Worm (Caenorhabditis elegans) whole organism, L4 larva: ENCODE measurements around the gene Y116A8C.470.
A peak's percentile ranks its signal among the peaks of the same experiment; 100 is the strongest.

ENCODE experiments used
- F49E8.2 ChIP-seq: sonication (generic microtip); optimal IDR thresholded peaks from 2 replicates; lab custom pipeline; 2016; ENCODE audit warnings: missing compliant biosample characterization, mild to moderate bottlenecking, missing genetic modification characterization, borderline replicate concordance
- T26A8.4 ChIP-seq: fragments of 200-800 bp; sonication (Bioruptor generic); IDR thresholded peaks from 2 replicates; pipeline ENCODE4 v1.3.6; 2022; ENCODE audit warnings: missing genetic modification characterization, missing compliant biosample characterization
- Y105C5A.15 ChIP-seq: fragments of 200-800 bp; sonication (Bioruptor generic); IDR thresholded peaks from 2 replicates; pipeline ENCODE4 v1.3.6; 2022; ENCODE audit warnings: missing genetic modification characterization, missing compliant biosample characterization
- ZK337.2 ChIP-seq: fragments of 200-800 bp; sonication (Bioruptor generic); IDR thresholded peaks from 2 replicates; pipeline ENCODE4 v1.3.6; 2022; ENCODE audit warnings: missing genetic modification reagents, missing genetic modification characterization, missing compliant biosample characterization
- aha-1 ChIP-seq: fragments of 150-350 bp; peaks from one replicate; lab custom pipeline; 2014; ENCODE audit warnings: missing biosample characterization, missing genetic modification characterization
- ceh-44 ChIP-seq: fragments of 200-800 bp; sonication (Bioruptor generic); IDR thresholded peaks from 2 replicates; pipeline ENCODE4 v1.3.6; 2022; ENCODE audit warnings: missing genetic modification reagents, missing genetic modification characterization, missing compliant biosample characterization
- ceh-62 ChIP-seq: sonication (generic microtip); optimal IDR thresholded peaks from 2 replicates; lab custom pipeline; 2017; ENCODE audit warnings: missing biosample characterization, missing genetic modification characterization
- dmd-9 ChIP-seq: fragments of 200-800 bp; sonication (Bioruptor generic); IDR thresholded peaks from 2 replicates; pipeline ENCODE4 v1.3.6; 2022; ENCODE audit warnings: missing genetic modification reagents, missing genetic modification characterization, missing compliant biosample characterization
- egl-43 ChIP-seq: fragments of 200-800 bp; sonication (Bioruptor generic); IDR thresholded peaks from 2 replicates; pipeline ENCODE4 v1.3.6; 2022; ENCODE audit warnings: missing genetic modification reagents, missing genetic modification characterization, missing compliant biosample characterization
- fkh-10 ChIP-seq: fragments of 150-350 bp; optimal IDR thresholded peaks from 2 replicates; lab custom pipeline; 2014; ENCODE audit warnings: missing biosample characterization, missing genetic modification reagents, missing genetic modification characterization
- hlh-11 ChIP-seq: fragments of 200-800 bp; sonication (Bioruptor generic); optimal IDR thresholded peaks from 2 replicates; lab custom pipeline; 2018; ENCODE audit warnings: mild to moderate bottlenecking, missing genetic modification characterization, missing compliant biosample characterization
- jun-1 ChIP-seq: fragments of 150-350 bp; optimal IDR thresholded peaks from 2 replicates; lab custom pipeline; 2014; ENCODE audit warnings: missing biosample characterization, missing genetic modification reagents, missing genetic modification characterization
- lim-7 ChIP-seq: fragments of 200-800 bp; sonication (Bioruptor generic); IDR thresholded peaks from 2 replicates; pipeline ENCODE4 v1.3.6; 2022; ENCODE audit warnings: missing genetic modification characterization, missing compliant biosample characterization
- mxl-2 ChIP-seq: fragments of 200-800 bp; sonication (Bioruptor generic); conservative IDR thresholded peaks from 2 replicates; pipeline ENCODE4 v1.3.6; 2022; ENCODE audit warnings: missing genetic modification reagents, missing genetic modification characterization, missing compliant biosample characterization
- nhr-102 ChIP-seq: sonication (generic microtip); optimal IDR thresholded peaks from 2 replicates; lab custom pipeline; 2016; ENCODE audit warnings: mild to moderate bottlenecking, missing genetic modification characterization, moderate library complexity, missing compliant biosample characterization
- nhr-111 ChIP-seq: fragments of 200-800 bp; sonication (Bioruptor generic); optimal IDR thresholded peaks from 2 replicates; lab custom pipeline; 2018; ENCODE audit warnings: mild to moderate bottlenecking, missing genetic modification characterization, missing compliant biosample characterization
- nhr-41 ChIP-seq: fragments of 200-800 bp; sonication (Bioruptor generic); IDR thresholded peaks from 2 replicates; pipeline ENCODE4 v1.3.6; 2022; ENCODE audit warnings: missing genetic modification reagents, missing genetic modification characterization, missing compliant biosample characterization
- nhr-42 ChIP-seq: fragments of 200-800 bp; sonication (Bioruptor generic); IDR thresholded peaks from 2 replicates; pipeline ENCODE4 v1.3.6; 2022; ENCODE audit warnings: missing genetic modification characterization, missing compliant biosample characterization
- pha-4 ChIP-seq, 2 experiments: fragments of 150-350 bp in 1 of 2; fragments of 200-800 bp in 1 of 2; sonication (Bioruptor generic) in 1 of 2; IDR thresholded peaks in 1 of 2; optimal IDR thresholded peaks in 1 of 2; 2 replicates each; pipeline versions ENCODE4 v1.3.6 to Lab custom; 2014 to 2022; ENCODE audit warnings: missing genetic modification characterization in 2 of 2, missing genetic modification reagents in 2 of 2, missing biosample characterization in 1 of 2, missing compliant biosample characterization in 1 of 2
- php-3 ChIP-seq: fragments of 200-800 bp; sonication (Bioruptor generic); IDR thresholded peaks from 2 replicates; pipeline ENCODE4 v1.3.6; 2022; ENCODE audit warnings: missing genetic modification reagents, missing genetic modification characterization, missing compliant biosample characterization
- set-16 ChIP-seq: fragments of 200-800 bp; sonication (Bioruptor generic); IDR thresholded peaks from 2 replicates; pipeline ENCODE4 v1.3.6; 2022; ENCODE audit warnings: missing genetic modification reagents, missing genetic modification characterization, missing compliant biosample characterization
- skn-1 ChIP-seq: fragments of 150-350 bp; optimal IDR thresholded peaks from 2 replicates; lab custom pipeline; 2014; ENCODE audit warnings: missing biosample characterization, missing genetic modification characterization
- snpc-1.2 ChIP-seq: fragments of 200-800 bp; sonication (Bioruptor generic); IDR thresholded peaks from 2 replicates; pipeline ENCODE4 v1.3.6; 2022; ENCODE audit warnings: missing genetic modification reagents, missing genetic modification characterization, missing compliant biosample characterization
- tag-97 ChIP-seq: fragments of 200-800 bp; sonication (Bioruptor generic); IDR thresholded peaks from 2 replicates; pipeline ENCODE4 v1.3.6; 2022; ENCODE audit warnings: missing genetic modification characterization, missing compliant biosample characterization
- unc-39 ChIP-seq: sonication (generic microtip); optimal IDR thresholded peaks from 2 replicates; lab custom pipeline; 2017; ENCODE audit warnings: missing biosample characterization, missing genetic modification characterization
- unc-62 ChIP-seq, 3 experiments: fragments of 150-350 bp in 1 of 3; sonication (generic microtip); optimal IDR thresholded peaks in 2 of 3; peaks in 1 of 3; 1 replicate in 1 of 3; 2 replicates in 2 of 3; lab custom pipeline; 2014 to 2017; ENCODE audit warnings: missing biosample characterization in 3 of 3, missing genetic modification characterization in 3 of 3, missing genetic modification reagents in 3 of 3, missing genotype in 1 of 3
- zfp-2 ChIP-seq: sonication (generic microtip); optimal IDR thresholded peaks from 2 replicates; lab custom pipeline; 2016; ENCODE audit warnings: mild to moderate bottlenecking, missing genetic modification characterization, missing compliant biosample characterization
- zip-2 ChIP-seq: fragments of 150-350 bp; optimal IDR thresholded peaks from 2 replicates; lab custom pipeline; 2014; ENCODE audit warnings: missing biosample characterization, missing genetic modification characterization

Y116A8C.470 gene

DNA sequence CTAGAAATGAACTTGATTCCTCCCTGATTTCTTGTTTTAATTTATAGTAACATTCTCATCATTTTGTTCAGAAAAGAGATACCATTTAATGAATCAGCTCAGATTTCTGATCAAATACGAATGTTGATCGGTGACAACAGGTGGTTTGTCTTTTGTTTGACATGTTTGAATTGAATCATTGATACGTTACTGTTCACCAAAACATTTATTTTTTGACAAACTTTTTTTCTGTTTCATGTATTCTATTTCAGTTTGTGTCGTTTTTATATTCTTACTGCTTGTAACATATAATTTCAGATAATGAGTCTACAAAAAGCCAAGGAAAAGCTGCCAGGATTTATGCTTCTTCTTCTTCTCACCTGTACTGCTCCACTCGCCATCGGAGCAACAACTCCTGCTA lies 5.0 kb upstream of the Y116A8C.470 start, which contains the start of gene nep-24:
nep-24 (plus strand) TSS at position 301 of the 400 bp plus-strand sequence.
- TF ChIP-seq jun-1 (no peak), nhr-102 (no peak), ceh-62 (no peak), zfp-2 (tag; lab: Kevin White, UChicago) (no peak), php-3 (no peak)
- TF ChIP-seq, all 104 proteins: peak for 0

ce11 chrIV:16921999-16922398 lies 2.9 kb upstream of the Y116A8C.470 start:
- TF ChIP-seq ceh-44 (GFP tag; lab: Robert Waterston, UW): no peak
- TF ChIP-seq nhr-111 (GFP tag; lab: Kevin White, UChicago): no peak
- no peak for TF ChIP-seq hlh-11 (tag; lab: Kevin White, UChicago)
- no peak for TF ChIP-seq T26A8.4 (GFP tag; lab: Robert Waterston, UW)
- 0 out of 2 replicates have a peak, but pooled peaks have one; percentile 35 for TF ChIP-seq snpc-1.2 (GFP tag; lab: Robert Waterston, UW)
- peak; percentile 59; the same call in 1 of the 2 replicates for TF ChIP-seq set-16 (GFP tag; lab: Robert Waterston, UW)
- TF ChIP-seq aha-1 (tag; lab: Kevin White, UChicago): peak; percentile 34
- 0 out of 2 replicates have a peak, but pooled peaks have one; percentile 24 for TF ChIP-seq egl-43 (GFP tag; lab: Robert Waterston, UW)
- TF ChIP-seq ZK337.2 (GFP tag; lab: Robert Waterston, UW): no peak
- TF ChIP-seq nhr-42 (GFP tag; lab: Robert Waterston, UW): no peak

ce11 chrIV:16920041-16920440 lies 929 bp upstream of the Y116A8C.470 start, which contains the start of gene nep-23:
nep-23 (plus strand) TSS chrIV:16920341.
- TF ChIP-seq fkh-10 (GFP tag; lab: Kevin White, UChicago): no peak

ce11 chrIV:16917831-16918429 lies 1.2 kb downstream of the Y116A8C.470 start, which contains the start of the genes Y116A8C.469 and Y116A8C.468:
Y116A8C.469 (minus strand) TSS chrIV:16917931.
Y116A8C.468 (plus strand) TSS chrIV:16918379.
- TF ChIP-seq dmd-9 (no peak), lim-7 (GFP tag; lab: Robert Waterston, UW) (no peak), zip-2 (tag; lab: Kevin White, UChicago) (no peak), Y105C5A.15 (GFP tag; lab: Robert Waterston, UW) (no peak), tag-97 (no peak), pha-4 (GFP tag; IDR thresholded peaks at IDR 0.05; lab: Robert Waterston, UW) (no peak), pha-4 (tag; optimal IDR thresholded peaks at IDR 0.05; lab: Kevin White, UChicago) (no peak), mxl-2 (GFP tag; lab: Robert Waterston, UW) (no peak), skn-1 (no peak)
- TF ChIP-seq, all 104 proteins: peak for 0

DNA sequence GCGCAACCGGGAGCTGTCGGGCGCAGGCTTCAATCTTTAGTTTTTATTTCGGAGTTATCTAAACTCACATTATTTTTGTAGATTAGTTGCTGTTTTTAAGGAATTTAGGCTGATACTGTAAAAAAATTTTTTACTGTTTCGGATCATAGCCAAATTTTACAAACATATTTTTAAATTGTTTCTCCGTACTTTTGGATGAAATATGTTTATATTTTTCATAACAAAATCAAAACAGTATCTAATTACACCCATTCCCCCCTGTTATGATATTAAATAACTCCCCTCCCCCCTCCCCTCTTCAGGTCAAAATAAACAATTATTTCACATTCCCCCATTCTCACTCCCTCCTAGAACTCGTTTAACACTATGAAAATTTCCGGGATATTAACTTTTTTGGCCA lies 3.4 kb downstream of the Y116A8C.470 start, which contains the start of gene Y116A8C.3:
Y116A8C.3 (plus strand) TSS at position 301 of the 400 bp plus-strand sequence.
- TF ChIP-seq unc-39 (tag; lab: Kevin White, UChicago) (no peak), F49E8.2 (no peak), snpc-1.2 (GFP tag; lab: Robert Waterston, UW) (0 out of 2 replicates have a peak, but pooled peaks have one; percentile 22)

DNA sequence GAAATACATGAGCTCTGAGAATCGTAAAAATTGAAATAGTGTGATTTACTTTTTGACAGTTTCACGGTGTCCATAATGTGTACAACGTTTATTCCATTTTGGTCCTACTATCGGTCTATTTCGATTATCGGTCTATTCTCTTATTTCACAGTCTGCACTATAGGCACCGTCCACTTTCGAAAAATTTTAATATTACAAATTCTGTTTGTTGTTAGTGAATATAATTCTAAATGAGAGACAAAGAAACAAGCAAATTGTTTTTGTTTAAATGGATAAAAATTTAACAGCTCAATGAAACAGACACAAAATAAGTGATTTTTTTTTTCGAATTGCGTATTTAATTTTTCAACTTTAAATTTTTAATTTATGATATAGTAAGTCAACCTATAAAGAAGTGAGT lies 20.9 kb downstream of the Y116A8C.470 start:
- TF ChIP-seq unc-62 (GFP tag; optimal IDR thresholded peaks at IDR 0.05 in 1 of 2; lab: Kevin White, UChicago) (peak in 1 of 2 experiments; percentile 91), unc-62 (tag; optimal IDR thresholded peaks at IDR 0.05; lab: Kevin White, UChicago) (no peak), nhr-41 (GFP tag; lab: Robert Waterston, UW) (no peak)
